Fruit fly (Drosophila melanogaster) whole organism, embryonic: ENCODE data around the gene CG31637.

Experiments
- Adf1 ChIP-seq: fragments of 200-800 bp; sonication (Bioruptor generic); IDR thresholded peaks from 2 replicates; pipeline ENCODE4 v1.3.6; 2022; ENCODE audit warnings: missing biosample characterization, missing genetic modification characterization
- Atf3 ChIP-seq: fragments of 200-800 bp; sonication (Bioruptor generic); optimal IDR thresholded peaks from 3 replicates; lab custom pipeline; 2016; ENCODE audit warnings: missing biosample characterization, missing genetic modification characterization
- CG12744 ChIP-seq: fragments of 200-800 bp; sonication (Bioruptor generic); optimal IDR thresholded peaks from 2 replicates; lab custom pipeline; 2016; ENCODE audit warnings: missing biosample characterization, missing genetic modification characterization
- CG13424 ChIP-seq: fragments of 200-800 bp; sonication (Bioruptor generic); optimal IDR thresholded peaks from 2 replicates; lab custom pipeline; 2019; ENCODE audit warnings: missing biosample characterization, mild to moderate bottlenecking, missing genetic modification characterization, moderate library complexity
- CG15601 ChIP-seq: fragments of 200-800 bp; sonication (Bioruptor generic); optimal IDR thresholded peaks from 3 replicates; lab custom pipeline; 2019; ENCODE audit warnings: missing biosample characterization, mild to moderate bottlenecking, missing genetic modification characterization, moderate library complexity
- CG15696 ChIP-seq: fragments of 200-800 bp; sonication (Bioruptor generic); optimal IDR thresholded peaks from 2 replicates; lab custom pipeline; 2019; ENCODE audit warnings: missing biosample characterization, mild to moderate bottlenecking, missing genetic modification characterization, moderate library complexity
- CG1792 ChIP-seq: fragments of 200-800 bp; sonication (Bioruptor generic); optimal IDR thresholded peaks from 2 replicates; lab custom pipeline; 2016; ENCODE audit warnings: missing biosample characterization, missing genetic modification characterization
- CG18476 ChIP-seq: fragments of 200-800 bp; sonication (Bioruptor generic); optimal IDR thresholded peaks from 2 replicates; lab custom pipeline; 2016; ENCODE audit warnings: missing biosample characterization, mild to moderate bottlenecking, missing genetic modification characterization
- CG2199 ChIP-seq: fragments of 200-800 bp; sonication (Bioruptor generic); IDR thresholded peaks from 3 replicates; pipeline ENCODE4 v1.3.6; 2022; ENCODE audit warnings: missing biosample characterization, missing genetic modification characterization
- CG2678 ChIP-seq: fragments of 200-800 bp; sonication (Bioruptor generic); optimal IDR thresholded peaks from 3 replicates; lab custom pipeline; 2019; ENCODE audit warnings: missing biosample characterization, mild to moderate bottlenecking, missing genetic modification characterization, moderate library complexity
- CG4328 ChIP-seq: fragments of 200-800 bp; sonication (Bioruptor generic); optimal IDR thresholded peaks from 3 replicates; lab custom pipeline; 2017; ENCODE audit warnings: missing biosample characterization, missing genetic modification reagents, missing genetic modification characterization
- CG4617 ChIP-seq: fragments of 200-800 bp; sonication (Bioruptor generic); optimal IDR thresholded peaks from 3 replicates; lab custom pipeline; 2016; ENCODE audit warnings: missing biosample characterization, missing genetic modification characterization, borderline replicate concordance
- CG6654 ChIP-seq: fragments of 200-800 bp; sonication (Bioruptor generic); optimal IDR thresholded peaks from 2 replicates; lab custom pipeline; 2017; ENCODE audit warnings: missing biosample characterization, mild to moderate bottlenecking, missing genetic modification characterization
- CG6765 ChIP-seq: fragments of 200-800 bp; sonication (Bioruptor generic); optimal IDR thresholded peaks from 3 replicates; lab custom pipeline; 2017; ENCODE audit warnings: missing biosample characterization, mild to moderate bottlenecking, missing genetic modification characterization
- CG7556 ChIP-seq: fragments of 200-800 bp; sonication (Bioruptor generic); optimal IDR thresholded peaks from 2 replicates; lab custom pipeline; 2017; ENCODE audit warnings: missing biosample characterization, mild to moderate bottlenecking, missing genetic modification characterization
- CG7839 ChIP-seq: fragments of 200-800 bp; sonication (Bioruptor generic); optimal IDR thresholded peaks from 3 replicates; lab custom pipeline; 2018; ENCODE audit warnings: missing biosample characterization, mild to moderate bottlenecking, missing genetic modification characterization, moderate library complexity
- CG8924 ChIP-seq: fragments of 200-800 bp; optimal IDR thresholded peaks from 3 replicates; lab custom pipeline; 2019; ENCODE audit warnings: missing biosample characterization, mild to moderate bottlenecking, missing genetic modification characterization, moderate library complexity
- CG9437 ChIP-seq: fragments of 200-800 bp; sonication (Bioruptor generic); optimal IDR thresholded peaks from 2 replicates; lab custom pipeline; 2018; ENCODE audit warnings: missing biosample characterization, mild to moderate bottlenecking, missing genetic modification characterization
- CG9727 ChIP-seq: fragments of 200-800 bp; sonication (Bioruptor generic); optimal IDR thresholded peaks from 3 replicates; lab custom pipeline; 2017; ENCODE audit warnings: missing biosample characterization, mild to moderate bottlenecking, missing genetic modification characterization
- Chrac-16 ChIP-seq: fragments of 200-800 bp; sonication (Bioruptor generic); optimal IDR thresholded peaks from 3 replicates; lab custom pipeline; 2016; ENCODE audit warnings: missing biosample characterization, missing genetic modification characterization
- E2f1 ChIP-seq: fragments of 200-800 bp; sonication (Bioruptor generic); IDR thresholded peaks from 2 replicates; pipeline ENCODE4 v1.3.6; 2022; ENCODE audit warnings: missing biosample characterization, missing genetic modification characterization
- HHEX ChIP-seq: fragments of 200-800 bp; sonication (Bioruptor generic); optimal IDR thresholded peaks from 3 replicates; lab custom pipeline; 2017; ENCODE audit warnings: missing biosample characterization, mild to moderate bottlenecking, missing genetic modification characterization, missing genetic modification reagents
- MTF-1 ChIP-seq: fragments of 200-800 bp; sonication (Bioruptor generic); optimal IDR thresholded peaks from 2 replicates; lab custom pipeline; 2018; ENCODE audit warnings: missing biosample characterization, mild to moderate bottlenecking, missing genetic modification characterization, borderline replicate concordance
- Med ChIP-seq: fragments of 200-800 bp; sonication (Bioruptor generic); peaks from one replicate; lab custom pipeline; 2016; ENCODE audit warnings: missing biosample characterization, missing genetic modification characterization, mild to moderate bottlenecking, inconsistent platforms, moderate library complexity
- NC2α ChIP-seq: fragments of 200-800 bp; sonication (Bioruptor generic); optimal IDR thresholded peaks from 2 replicates; lab custom pipeline; 2016; ENCODE audit warnings: missing biosample characterization, missing genetic modification characterization
- NC2β ChIP-seq: fragments of 200-800 bp; sonication (Bioruptor generic); optimal IDR thresholded peaks from 2 replicates; lab custom pipeline; 2016; ENCODE audit warnings: missing biosample characterization, missing genetic modification characterization
- Ptx1 ChIP-seq: fragments of 200-800 bp; sonication (Bioruptor generic); IDR thresholded peaks from 2 replicates; pipeline ENCODE4 v1.3.6; 2022; ENCODE audit warnings: missing biosample characterization, missing genetic modification characterization
- Scr ChIP-seq: fragments of 200-800 bp; sonication (Bioruptor generic); IDR thresholded peaks from 2 replicates; pipeline ENCODE4 v1.3.6; 2022; ENCODE audit warnings: missing biosample characterization, missing genetic modification characterization; ENCODE audit not compliant: partially characterized antibody
- Tbp ChIP-seq: fragments of >200 bp; optimal IDR thresholded peaks from 2 replicates; lab custom pipeline; 2018; ENCODE audit warnings: missing biosample characterization, missing genetic modification characterization
- Trl ChIP-seq, 3 experiments: fragments of >200 bp in 2 of 3; fragments of 200-800 bp in 1 of 3; sonication (Bioruptor generic) in 1 of 3; optimal IDR thresholded peaks; 2 replicates in 1 of 3; 3 replicates in 2 of 3; lab custom pipeline; 2016 to 2017; ENCODE audit warnings: missing biosample characterization in 1 of 3, missing genetic modification characterization in 1 of 3
- abd-A ChIP-seq: fragments of 200-800 bp; sonication (Bioruptor generic); optimal IDR thresholded peaks from 3 replicates; lab custom pipeline; 2019; ENCODE audit warnings: missing biosample characterization, mild to moderate bottlenecking, missing genetic modification characterization, moderate library complexity
- bsh ChIP-seq, 2 experiments: fragments of 200-800 bp; sonication (Bioruptor generic); optimal IDR thresholded peaks; 2 replicates each; lab custom pipeline; 2017 to 2018; ENCODE audit warnings: mild to moderate bottlenecking in 2 of 2, missing biosample characterization in 2 of 2, missing genetic modification characterization in 2 of 2, moderate library complexity in 1 of 2
- cwo ChIP-seq: fragments of 200-800 bp; sonication (Bioruptor generic); optimal IDR thresholded peaks from 3 replicates; lab custom pipeline; 2017; ENCODE audit warnings: missing biosample characterization, missing genetic modification characterization, mild to moderate bottlenecking, moderate library complexity, missing genetic modification reagents
- dan ChIP-seq: fragments of 200-800 bp; sonication (Bioruptor generic); IDR thresholded peaks from 2 replicates; pipeline ENCODE4 v1.3.6; 2022; ENCODE audit warnings: missing biosample characterization, missing genetic modification characterization
- emc ChIP-seq: fragments of 200-800 bp; sonication (Bioruptor generic); optimal IDR thresholded peaks from 2 replicates; lab custom pipeline; 2016; ENCODE audit warnings: missing biosample characterization, missing genetic modification characterization
- gro ChIP-seq: fragments of 200-800 bp; sonication (Bioruptor generic); optimal IDR thresholded peaks from 2 replicates; lab custom pipeline; 2016; ENCODE audit warnings: missing biosample characterization, missing genetic modification characterization
- lab ChIP-seq: fragments of 200-800 bp; sonication (Bioruptor generic); optimal IDR thresholded peaks from 3 replicates; lab custom pipeline; 2017; ENCODE audit warnings: missing biosample characterization, missing genetic modification characterization, mild to moderate bottlenecking, moderate library complexity, missing genetic modification reagents
- nom ChIP-seq: fragments of 200-800 bp; sonication (Bioruptor generic); optimal IDR thresholded peaks from 2 replicates; lab custom pipeline; 2017; ENCODE audit warnings: missing biosample characterization, missing genetic modification characterization, mild to moderate bottlenecking, moderate library complexity, missing genetic modification reagents
- oc ChIP-seq: fragments of 200-800 bp; sonication (Bioruptor generic); optimal IDR thresholded peaks from 2 replicates; lab custom pipeline; 2018; ENCODE audit warnings: missing biosample characterization, mild to moderate bottlenecking, missing genetic modification characterization, moderate library complexity
- onecut ChIP-seq: fragments of 200-800 bp; sonication (Bioruptor generic); IDR thresholded peaks from 2 replicates; pipeline ENCODE4 v1.3.6; 2022; ENCODE audit warnings: missing biosample characterization, missing genetic modification characterization
- pum ChIP-seq: fragments of 200-800 bp; sonication (Bioruptor generic); optimal IDR thresholded peaks from 2 replicates; lab custom pipeline; 2016; ENCODE audit warnings: missing biosample characterization, missing genetic modification characterization
- ro ChIP-seq: fragments of 200-800 bp; sonication (Bioruptor generic); IDR thresholded peaks from 2 replicates; pipeline ENCODE4 v1.3.6; 2022; ENCODE audit warnings: missing biosample characterization, missing genetic modification characterization
- so ChIP-seq: fragments of 200-800 bp; sonication (Bioruptor generic); IDR thresholded peaks from 3 replicates; pipeline ENCODE4 v1.3.6; 2022; ENCODE audit warnings: missing biosample characterization, missing genetic modification characterization
- tap ChIP-seq: fragments of 200-800 bp; optimal IDR thresholded peaks from 3 replicates; lab custom pipeline; 2019; ENCODE audit warnings: missing biosample characterization, mild to moderate bottlenecking, missing genetic modification characterization, moderate library complexity
- tll ChIP-seq, 2 experiments: fragments of 200-800 bp in 1 of 2; fragments of >200 bp in 1 of 2; sonication (Bioruptor generic) in 1 of 2; optimal IDR thresholded peaks; 2 replicates each; lab custom pipeline; 2017 to 2019; ENCODE audit warnings: missing biosample characterization in 2 of 2, missing genetic modification characterization in 2 of 2, mild to moderate bottlenecking in 1 of 2, moderate library complexity in 1 of 2
- trh ChIP-seq: fragments of 200-800 bp; sonication (Bioruptor generic); optimal IDR thresholded peaks from 2 replicates; lab custom pipeline; 2016; ENCODE audit warnings: missing biosample characterization, missing genetic modification characterization
- twi ChIP-seq: fragments of 200-800 bp; optimal IDR thresholded peaks from 2 replicates; lab custom pipeline; 2019; ENCODE audit warnings: missing biosample characterization, mild to moderate bottlenecking, missing genetic modification characterization, moderate library complexity
- z ChIP-seq: fragments of 200-800 bp; sonication (Bioruptor generic); IDR thresholded peaks from 3 replicates; pipeline ENCODE4 v1.3.6; 2022; ENCODE audit warnings: missing biosample characterization, missing genetic modification characterization

CG31637 gene

DNA sequence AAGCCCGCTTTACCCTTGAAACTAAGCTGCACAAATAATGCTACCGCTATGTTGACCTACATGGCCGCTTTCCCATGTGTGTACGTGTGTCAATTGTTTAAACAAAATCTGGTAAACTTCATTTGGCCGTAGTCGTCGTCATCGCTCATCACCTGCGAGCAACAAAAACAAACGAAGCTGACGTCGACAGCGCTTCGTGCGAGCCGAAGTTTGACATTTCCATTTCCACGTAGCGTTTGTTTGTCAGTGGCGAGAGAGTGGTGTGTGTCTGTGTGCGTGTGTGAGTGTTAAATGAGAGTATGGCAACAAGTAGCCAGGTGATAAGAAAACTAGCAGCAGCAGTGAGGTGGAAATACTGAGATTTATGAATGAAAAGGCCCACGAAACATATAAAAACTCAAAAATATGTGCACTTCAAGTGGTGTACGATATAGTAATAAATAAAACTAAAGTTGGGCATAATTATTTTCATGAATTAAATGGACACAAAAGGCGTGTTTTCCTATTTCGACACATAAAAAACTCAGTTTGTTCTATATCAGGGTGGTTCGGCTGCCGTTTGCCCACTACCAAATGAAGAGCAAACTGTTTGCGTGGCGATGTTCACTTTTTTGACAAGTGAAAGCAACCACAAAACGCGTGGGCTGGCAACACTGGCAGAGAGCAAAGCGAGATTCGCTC lies 19.1 kb upstream of the CG31637 start (continued):
- peak; percentile 4 for TF ChIP-seq CG18476 (GFP tag; lab: Kevin White, UChicago)
- TF ChIP-seq Tbp (GFP tag; lab: Kevin White, UChicago) = no peak
- TF ChIP-seq gro (GFP tag; lab: Kevin White, UChicago) = peak; percentile 53
- TF ChIP-seq CG8924 (tag; lab: Kevin White, UChicago) = peak; percentile 97
- no peak for TF ChIP-seq Ptx1
- peak; percentile 18 for TF ChIP-seq emc
- TF ChIP-seq tap (tag; lab: Kevin White, UChicago) = peak; percentile 55
- TF ChIP-seq CG6765 (GFP tag; lab: Kevin White, UChicago) = peak; percentile 61
- TF ChIP-seq twi (tag; lab: Kevin White, UChicago) = peak; percentile 2
- TF ChIP-seq HHEX (GFP tag; lab: Kevin White, UChicago) = peak; percentile 65
- TF ChIP-seq Atf3 (GFP tag; lab: Kevin White, UChicago) = peak; percentile 20
- TF ChIP-seq CG1792 = no peak
- TF ChIP-seq NC2α (GFP tag; lab: Kevin White, UChicago) = no peak
- peak; percentile 62 for TF ChIP-seq MTF-1 (GFP tag; lab: Kevin White, UChicago)
- no peak for TF ChIP-seq CG9437 (GFP tag; lab: Kevin White, UChicago)
- TF ChIP-seq Trl (optimal IDR thresholded peaks at IDR 0.05; lab: Kevin White, UChicago) = peak; percentile 55 to 82
- no peak for TF ChIP-seq Trl (GFP tag; optimal IDR thresholded peaks at IDR 0.05; lab: Kevin White, UChicago)
- TF ChIP-seq E2f1 (GFP tag; lab: Robert Waterston, UW) = no peak
- TF ChIP-seq z (GFP tag; lab: Robert Waterston, UW) = no peak
- peak; percentile 47 for TF ChIP-seq nom (GFP tag; lab: Kevin White, UChicago)
- no peak for TF ChIP-seq tll (GFP tag; optimal IDR thresholded peaks at IDR 0.05; lab: Kevin White, UChicago)
- no peak for TF ChIP-seq oc (tag; lab: Kevin White, UChicago)
- TF ChIP-seq trh (GFP tag; lab: Kevin White, UChicago) = no peak
- peak; percentile 19 for TF ChIP-seq CG15696 (tag; lab: Kevin White, UChicago)
- TF ChIP-seq CG15601 (tag; lab: Kevin White, UChicago) = peak; percentile 66
- TF ChIP-seq bsh (GFP tag; optimal IDR thresholded peaks at IDR 0.05; lab: Kevin White, UChicago) = peak; percentile 11 to 21
- peak; percentile 62 for TF ChIP-seq abd-A (tag; lab: Kevin White, UChicago)
- TF ChIP-seq onecut (GFP tag; lab: Robert Waterston, UW) = no peak
- TF ChIP-seq CG6654 (GFP tag; lab: Kevin White, UChicago) = no peak
- TF ChIP-seq CG7839 (tag; lab: Kevin White, UChicago) = no peak
- no peak for TF ChIP-seq Scr
- TF ChIP-seq Med (GFP tag; lab: Kevin White, UChicago) = peak; percentile 78
- TF ChIP-seq ro (GFP tag; lab: Robert Waterston, UW) = no peak
- peak; percentile 69 for TF ChIP-seq Adf1 (GFP tag; lab: Robert Waterston, UW)
- TF ChIP-seq CG12744 (GFP tag; lab: Kevin White, UChicago) = no peak
- no peak for TF ChIP-seq CG2199 (GFP tag; lab: Robert Waterston, UW)
- peak; percentile 72 for TF ChIP-seq CG4328 (GFP tag; lab: Kevin White, UChicago)
- TF ChIP-seq CG2678 = peak; percentile 54
- TF ChIP-seq pum (GFP tag; lab: Kevin White, UChicago) = no peak
- peak; percentile 2 for TF ChIP-seq Chrac-16 (GFP tag; lab: Kevin White, UChicago)
- TF ChIP-seq CG13424 = peak; percentile 29
- TF ChIP-seq so (GFP tag; lab: Robert Waterston, UW) = 0 out of 3 replicates have a peak, but pooled peaks have one; percentile 20
- TF ChIP-seq cwo (GFP tag; lab: Kevin White, UChicago) = peak; percentile 48
- peak; percentile 33 for TF ChIP-seq CG7556 (GFP tag; lab: Kevin White, UChicago)
- TF ChIP-seq NC2β (GFP tag; lab: Kevin White, UChicago) = peak; percentile 20
- TF ChIP-seq CG4617 = no peak
- TF ChIP-seq CG9727 (GFP tag; lab: Kevin White, UChicago) = peak; percentile 23
- peak; percentile 80 for TF ChIP-seq lab (GFP tag; lab: Kevin White, UChicago)
- no peak for TF ChIP-seq dan (GFP tag; lab: Robert Waterston, UW)
